Worm (Caenorhabditis elegans) whole organism, early embryonic: ENCODE data around the gene F15A4.5.

Experiments
- B0310.2 ChIP-seq: sonication (generic microtip); optimal IDR thresholded peaks from 2 replicates; lab custom pipeline; 2016; ENCODE audit warnings: mild to moderate bottlenecking, missing genetic modification characterization, missing compliant biosample characterization
- F13C5.2 ChIP-seq: sonication (generic microtip); optimal IDR thresholded peaks from 2 replicates; lab custom pipeline; 2017; ENCODE audit warnings: mild to moderate bottlenecking, missing genetic modification characterization, inconsistent platforms, missing compliant biosample characterization
- aly-1 ChIP-seq: sonication (generic microtip); optimal IDR thresholded peaks from 2 replicates; lab custom pipeline; 2016; ENCODE audit warnings: missing genetic modification characterization, missing compliant biosample characterization
- ama-1 ChIP-seq: fragments of 150-350 bp; optimal IDR thresholded peaks from 2 replicates; lab custom pipeline; 2014
- ceh-13 ChIP-seq: fragments of 200-800 bp; sonication (Bioruptor generic); optimal IDR thresholded peaks from 2 replicates; lab custom pipeline; 2018; ENCODE audit warnings: mild to moderate bottlenecking, missing genetic modification characterization, missing compliant biosample characterization
- ceh-36 ChIP-seq: sonication (generic microtip); optimal IDR thresholded peaks from 2 replicates; lab custom pipeline; 2016; ENCODE audit warnings: missing genetic modification characterization, inconsistent platforms, missing compliant biosample characterization
- ets-7 ChIP-seq: sonication (generic microtip); optimal IDR thresholded peaks from 2 replicates; lab custom pipeline; 2016; ENCODE audit warnings: missing genotype, missing genetic modification characterization, missing compliant biosample characterization
- flt-1 ChIP-seq: fragments of 200-800 bp; sonication (Bioruptor generic); IDR thresholded peaks from 2 replicates; pipeline ENCODE4 v1.3.6; 2022; ENCODE audit warnings: missing genetic modification characterization, missing compliant biosample characterization
- hmbx-1 ChIP-seq: sonication (generic microtip); optimal IDR thresholded peaks from 2 replicates; lab custom pipeline; 2016; ENCODE audit warnings: mild to moderate bottlenecking, missing genetic modification characterization, missing compliant biosample characterization
- hmg-4 ChIP-seq: fragments of 200-800 bp; sonication (Bioruptor generic); optimal IDR thresholded peaks from 2 replicates; lab custom pipeline; 2018; ENCODE audit warnings: mild to moderate bottlenecking, missing genetic modification characterization, missing compliant biosample characterization
- hnd-1 ChIP-seq: sonication (generic microtip); optimal IDR thresholded peaks from 2 replicates; lab custom pipeline; 2016; ENCODE audit warnings: missing genetic modification characterization, missing compliant biosample characterization
- pes-1 ChIP-seq: fragments of 200-800 bp; sonication (Bioruptor generic); IDR thresholded peaks from 2 replicates; pipeline ENCODE4 v1.3.6; 2022; ENCODE audit warnings: missing genetic modification reagents, missing genetic modification characterization, missing compliant biosample characterization
- scrt-1 ChIP-seq: fragments of 200-800 bp; sonication (Bioruptor generic); IDR thresholded peaks from 2 replicates; pipeline ENCODE4 v1.3.6; 2022; ENCODE audit warnings: missing genetic modification characterization, missing compliant biosample characterization
- sea-1 ChIP-seq: fragments of 200-800 bp; sonication (Bioruptor generic); conservative IDR thresholded peaks from 2 replicates; pipeline ENCODE4 v1.3.6; 2022; ENCODE audit warnings: missing genetic modification characterization, missing compliant biosample characterization
- tbx-11 ChIP-seq: fragments of 200-800 bp; sonication (Bioruptor generic); IDR thresholded peaks from 2 replicates; pipeline ENCODE4 v1.3.6; 2022; ENCODE audit warnings: missing genetic modification characterization, missing compliant biosample characterization
- tbx-37 ChIP-seq: fragments of 200-800 bp; sonication (Bioruptor generic); conservative IDR thresholded peaks from 2 replicates; pipeline ENCODE4 v1.3.6; 2022; ENCODE audit warnings: missing genetic modification reagents, missing genetic modification characterization, missing compliant biosample characterization
- tra-4 ChIP-seq: sonication (generic microtip); optimal IDR thresholded peaks from 2 replicates; lab custom pipeline; 2017; ENCODE audit warnings: missing genetic modification characterization, missing compliant biosample characterization

The F15A4.5 gene

DNA sequence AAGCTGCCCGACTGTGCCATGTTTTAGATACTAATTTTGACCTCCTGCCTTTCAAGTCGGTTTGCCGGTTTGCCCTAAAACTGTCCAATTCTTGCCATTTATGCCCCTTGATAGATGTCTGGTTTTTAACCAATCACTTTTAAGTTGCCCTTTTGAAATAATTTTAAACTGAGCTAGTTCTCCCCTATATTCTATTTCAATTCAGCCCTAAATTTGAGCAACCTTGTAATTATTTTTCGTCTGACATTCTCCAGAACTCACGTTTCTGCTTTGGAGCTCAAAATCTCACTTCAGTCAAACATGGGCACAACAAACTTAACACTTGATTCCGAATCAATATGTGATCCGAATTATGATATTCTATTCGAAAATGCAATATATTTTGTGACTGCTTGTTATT is 2.4 kb upstream of the F15A4.5 start, which contains the start of gene srg-17:
Gene srg-17 (plus strand): TSS at position 301 of the 400 bp plus-strand sequence.
- TF ChIP-seq pes-1 (GFP tag; lab: Robert Waterston, UW) (no peak), tbx-37 (GFP tag; lab: Robert Waterston, UW) (no peak), hmg-4 (GFP tag; lab: Kevin White, UChicago) (no peak), hnd-1 (tag; lab: Kevin White, UChicago) (no peak), ama-1 (lab: Kevin White, UChicago) (no peak)

DNA sequence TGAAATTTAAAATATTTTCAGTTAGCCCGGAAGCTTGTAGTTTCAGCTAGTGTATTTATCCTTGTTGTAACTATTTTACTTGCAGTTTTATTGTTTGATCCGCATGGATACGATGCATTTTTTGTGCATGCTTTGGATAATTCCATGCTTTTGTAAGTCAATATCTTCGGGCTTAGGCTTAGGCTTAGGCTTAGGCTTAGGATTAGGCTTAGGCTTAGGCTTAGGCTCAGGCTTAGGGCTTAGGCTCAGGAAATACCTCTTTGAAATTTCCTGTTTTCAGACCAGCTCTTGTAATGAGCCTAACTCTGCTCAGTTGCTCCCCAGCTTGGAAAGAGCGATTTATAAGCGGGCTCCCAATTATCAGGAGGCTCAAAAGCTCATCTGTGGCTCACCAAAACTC is 4.0 kb downstream of the F15A4.5 start, which contains the start of gene srg-16:
Gene srg-16 (plus strand): TSS at position 87 of the 400 bp plus-strand sequence.
- TF ChIP-seq ama-1 (lab: Kevin White, UChicago): no peak
- TF ChIP-seq ceh-36 (tag; lab: Kevin White, UChicago): peak; percentile 63

DNA sequence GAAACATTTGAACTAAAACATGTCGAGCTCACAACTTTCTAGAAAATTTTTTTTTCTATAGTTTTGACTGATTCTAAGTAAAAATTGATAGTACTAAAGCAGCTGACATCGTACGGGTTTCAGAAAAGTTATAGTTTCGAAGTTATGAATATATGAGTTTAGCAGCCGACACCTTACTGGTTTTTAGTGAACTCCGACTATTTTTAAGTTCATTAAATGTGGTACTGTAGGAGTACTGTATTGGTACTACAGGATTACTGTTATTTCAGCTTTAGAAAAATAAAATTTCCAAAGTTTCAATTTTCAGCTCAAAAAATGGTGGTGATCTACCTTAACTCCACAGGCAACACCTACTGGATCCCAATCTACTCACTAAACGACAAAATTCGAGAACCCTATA is 5.5 kb downstream of the F15A4.5 start, which contains the start of gene sre-37:
Gene sre-37 (plus strand): TSS at position 301 of the 400 bp plus-strand sequence.
- TF ChIP-seq pes-1 (GFP tag; lab: Robert Waterston, UW): no peak
- no peak for TF ChIP-seq hnd-1 (tag; lab: Kevin White, UChicago)
- no peak for TF ChIP-seq scrt-1 (GFP tag; lab: Robert Waterston, UW)
- no peak for TF ChIP-seq tbx-37 (GFP tag; lab: Robert Waterston, UW)
- no peak for TF ChIP-seq sea-1
- TF ChIP-seq B0310.2 (tag; lab: Kevin White, UChicago): no peak
- TF ChIP-seq tbx-11 (GFP tag; lab: Robert Waterston, UW): no peak

DNA sequence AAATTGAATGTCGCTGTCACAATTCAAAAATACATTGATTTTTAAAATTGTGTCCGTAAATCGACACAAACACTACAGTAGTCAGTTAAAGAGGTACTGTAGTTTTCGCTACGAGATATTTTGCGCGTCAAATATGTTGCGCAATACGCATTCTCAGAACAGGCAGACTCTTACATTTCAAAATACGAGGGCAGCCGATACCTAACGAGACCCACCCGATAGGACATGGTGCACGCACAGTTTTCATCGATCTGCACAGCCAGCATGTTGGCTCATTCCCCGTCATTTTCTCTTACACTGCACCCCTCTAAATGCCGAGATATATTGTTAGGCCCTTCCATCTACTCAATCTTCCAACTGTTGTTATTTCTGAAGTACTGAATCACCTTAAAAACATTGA is 8.8 kb downstream of the F15A4.5 start, which contains the start of gene F15A4.2:
Gene F15A4.2 (plus strand): TSS at position 301 of the 400 bp plus-strand sequence.
- TF ChIP-seq sea-1 (no peak), ama-1 (lab: Kevin White, UChicago) (no peak), aly-1 (tag; lab: Kevin White, UChicago) (no peak), tbx-11 (GFP tag; lab: Robert Waterston, UW) (no peak), hmg-4 (GFP tag; lab: Kevin White, UChicago) (no peak), hnd-1 (tag; lab: Kevin White, UChicago) (no peak), hmbx-1 (tag; lab: Kevin White, UChicago) (no peak)

DNA sequence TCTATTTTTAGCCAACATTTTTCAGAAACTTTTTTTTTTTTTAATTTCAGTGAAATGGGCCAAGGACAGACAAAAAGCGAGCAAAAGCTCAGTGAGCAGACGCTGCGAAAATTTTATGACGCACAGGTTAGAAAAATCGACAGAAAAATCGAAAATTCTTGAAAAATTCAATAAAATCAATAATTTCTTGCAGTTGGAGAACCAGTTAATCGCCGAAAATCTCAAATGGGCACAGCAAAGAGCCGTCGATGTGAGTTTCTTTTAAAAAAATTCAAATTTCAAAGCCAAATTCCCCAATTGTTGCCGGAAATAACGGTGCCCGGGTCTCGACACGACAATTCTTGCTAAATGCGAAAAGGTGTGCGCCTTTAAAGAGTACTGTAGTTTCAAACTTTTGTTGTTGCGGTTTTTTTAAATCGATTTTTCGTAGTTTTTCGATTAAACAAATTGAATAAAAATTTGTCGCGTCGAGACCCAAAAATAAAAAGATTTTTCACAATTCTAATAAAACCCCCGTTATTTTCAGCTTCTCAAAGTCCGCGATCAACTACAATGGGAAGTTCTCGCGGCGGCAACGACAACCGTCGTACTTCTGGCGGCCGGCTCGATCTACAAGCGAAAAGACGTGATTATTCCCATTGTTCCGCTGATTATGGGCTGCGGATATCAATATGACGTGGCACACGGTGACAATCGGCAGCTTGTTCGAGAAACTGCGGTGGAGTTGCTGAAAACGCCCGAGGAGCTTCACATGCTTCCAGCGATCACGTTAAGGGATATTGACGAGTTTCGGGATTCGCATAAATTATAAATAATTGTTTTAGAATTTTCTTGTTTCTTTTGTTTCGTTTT is 10.2 kb downstream of the F15A4.5 start, which contains the start of gene tag-280:
Gene tag-280 (plus strand): TSS at position 51 of the 852 bp plus-strand sequence.
- TF ChIP-seq ama-1 (lab: Kevin White, UChicago): no peak
- TF ChIP-seq flt-1 (GFP tag; lab: Robert Waterston, UW): no peak
- no peak for TF ChIP-seq hnd-1 (tag; lab: Kevin White, UChicago)
- TF ChIP-seq tra-4 (tag; lab: Kevin White, UChicago): no peak
- TF ChIP-seq tbx-37 (GFP tag; lab: Robert Waterston, UW): no peak
- TF ChIP-seq tbx-11 (GFP tag; lab: Robert Waterston, UW): no peak
- TF ChIP-seq ets-7 (tag; lab: Kevin White, UChicago): no peak
- no peak for TF ChIP-seq aly-1 (tag; lab: Kevin White, UChicago)
- TF ChIP-seq pes-1 (GFP tag; lab: Robert Waterston, UW): no peak
- TF ChIP-seq hmg-4 (GFP tag; lab: Kevin White, UChicago): no peak
- TF ChIP-seq sea-1: no peak
- no peak for TF ChIP-seq ceh-13 (GFP tag; lab: Kevin White, UChicago)
- no peak for TF ChIP-seq scrt-1 (GFP tag; lab: Robert Waterston, UW)
- no peak for TF ChIP-seq ceh-36 (tag; lab: Kevin White, UChicago)
- no peak for TF ChIP-seq B0310.2 (tag; lab: Kevin White, UChicago)
- TF ChIP-seq hmbx-1 (tag; lab: Kevin White, UChicago): no peak
- TF ChIP-seq F13C5.2 (tag; lab: Kevin White, UChicago): no peak

DNA sequence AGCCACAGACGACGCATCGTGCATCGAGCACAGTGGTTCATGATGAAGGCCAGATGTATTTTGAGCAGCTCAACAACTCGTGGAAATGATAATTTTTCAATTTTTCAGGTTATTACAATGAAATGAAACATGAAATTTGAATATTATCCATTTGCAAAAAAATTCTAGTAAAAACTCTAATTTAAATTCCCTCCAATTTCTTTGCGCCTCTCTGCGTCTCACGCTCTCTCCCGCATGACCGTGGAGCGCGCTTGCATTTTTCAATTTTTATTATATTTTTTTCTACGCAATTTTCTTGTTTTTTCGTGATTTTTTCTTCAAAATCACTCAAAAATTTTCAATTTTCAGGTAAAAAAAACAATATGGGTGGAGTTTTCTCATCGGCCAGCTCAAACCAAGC is 11.6 kb downstream of the F15A4.5 start, which contains the start of gene tag-281:
Gene tag-281 (plus strand): TSS at position 340 of the 400 bp plus-strand sequence.
- TF ChIP-seq ceh-13 (GFP tag; lab: Kevin White, UChicago): no peak
- no peak for TF ChIP-seq tra-4 (tag; lab: Kevin White, UChicago)
- TF ChIP-seq ama-1 (lab: Kevin White, UChicago): no peak
- no peak for TF ChIP-seq hmg-4 (GFP tag; lab: Kevin White, UChicago)
- TF ChIP-seq pes-1 (GFP tag; lab: Robert Waterston, UW): no peak
- TF ChIP-seq flt-1 (GFP tag; lab: Robert Waterston, UW): peak; percentile 54; the same call in 1 of the 2 replicates

- TF ChIP-seq ets-7 (tag; lab: Kevin White, UChicago) (no peak), tbx-37 (GFP tag; lab: Robert Waterston, UW) (no peak), aly-1 (tag; lab: Kevin White, UChicago) (no peak), F13C5.2 (tag; lab: Kevin White, UChicago) (no peak), flt-1 (GFP tag; lab: Robert Waterston, UW) (no peak), hnd-1 (tag; lab: Kevin White, UChicago) (no peak), B0310.2 (tag; lab: Kevin White, UChicago) (no peak), tbx-11 (GFP tag; lab: Robert Waterston, UW) (no peak), pes-1 (GFP tag; lab: Robert Waterston, UW) (no peak), scrt-1 (GFP tag; lab: Robert Waterston, UW) (no peak), tra-4 (tag; lab: Kevin White, UChicago) (no peak), sea-1 (no peak), ama-1 (lab: Kevin White, UChicago) (no peak), ceh-13 (GFP tag; lab: Kevin White, UChicago) (no peak), hmbx-1 (tag; lab: Kevin White, UChicago) (no peak), ceh-36 (tag; lab: Kevin White, UChicago) (no peak), hmg-4 (GFP tag; lab: Kevin White, UChicago) (no peak)
These were observed 13.8 kb downstream of the F15A4.5 start, which contains the start of gene sre-38 for ce11 chrII:12457275-12457674. sre-38 (plus strand) TSS chrII:12457575.
